In the genomic region with DNA sequence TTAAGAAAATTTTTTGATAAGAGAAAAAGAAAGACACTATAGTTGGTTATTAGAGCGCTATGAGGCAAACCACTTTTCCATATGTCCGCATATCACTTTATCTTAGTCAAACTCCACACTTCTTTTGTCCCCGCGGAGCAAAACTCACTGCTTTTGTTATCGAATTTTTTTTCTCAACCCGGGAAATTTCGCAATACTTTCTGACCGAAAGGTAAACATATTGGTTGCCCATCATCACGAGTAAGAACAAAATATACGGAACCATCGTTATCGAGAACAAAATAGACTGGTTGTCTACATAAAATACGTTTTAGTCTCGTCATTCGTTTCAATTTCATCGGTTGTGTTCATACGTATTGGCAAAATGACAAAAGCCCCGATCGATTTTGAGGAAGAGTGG, we compare ENCODE assay signal across 5 worm cellular contexts.
A peak's percentile ranks its signal among the peaks of the same experiment; 100 is the strongest.
TF ChIP-seq lines count a peak whose summit lies in the region.

A gene (plus strand): TSS at position 36 of the 400 bp plus-strand sequence.

TF ChIP-seq in whole organism, L1 larva, 84 proteins besides CTCF, POLR2A, EP300 and RAD21 (continues in another document):
- TF ChIP-seq nhr-90 (tag; optimal IDR thresholded peaks at IDR 0.05; lab: Kevin White, UChicago; ENCODE audit: poor library complexity) (peak; percentile 26), unc-86 (tag; optimal IDR thresholded peaks at IDR 0.05; lab: Kevin White, UChicago) (no peak), nhr-28 (tag; optimal IDR thresholded peaks at IDR 0.05; lab: Kevin White, UChicago) (no peak), lin-15B (tag; optimal IDR thresholded peaks at IDR 0.05; lab: Kevin White, UChicago) (no peak), ceh-63 (GFP tag; optimal IDR thresholded peaks at IDR 0.05; lab: Kevin White, UChicago) (no peak), nhr-20 (tag; optimal IDR thresholded peaks at IDR 0.05; lab: Kevin White, UChicago) (peak; percentile 61), fkh-10 (GFP tag; optimal IDR thresholded peaks at IDR 0.05; lab: Kevin White, UChicago) (no peak), swsn-7 (tag; optimal IDR thresholded peaks at IDR 0.05; lab: Kevin White, UChicago) (no peak), tbx-2 (tag; optimal IDR thresholded peaks at IDR 0.05; lab: Kevin White, UChicago) (no peak), hlh-17 (GFP tag; optimal IDR thresholded peaks at IDR 0.05; lab: Kevin White, UChicago; ENCODE audit: borderline replicate concordance) (no peak), fkh-4 (tag; optimal IDR thresholded peaks at IDR 0.05; lab: Kevin White, UChicago; ENCODE audit: borderline replicate concordance) (no peak), nhr-84 (tag; optimal IDR thresholded peaks at IDR 0.05; lab: Kevin White, UChicago) (no peak), aly-2 (tag; optimal IDR thresholded peaks at IDR 0.05; lab: Kevin White, UChicago) (no peak), unc-30 (tag; optimal IDR thresholded peaks at IDR 0.05; lab: Kevin White, UChicago) (no peak), fkh-8 (tag; optimal IDR thresholded peaks at IDR 0.05; lab: Kevin White, UChicago) (no peak), nhr-237 (tag; optimal IDR thresholded peaks at IDR 0.05; lab: Kevin White, UChicago) (no peak), snu-23 (GFP tag; optimal IDR thresholded peaks at IDR 0.05; lab: Kevin White, UChicago) (no peak)

TF ChIP-seq in whole organism, L2 larva, 48 proteins besides CTCF, POLR2A, EP300 and RAD21:
- TF ChIP-seq sem-4 (tag; optimal IDR thresholded peaks at IDR 0.05; lab: Kevin White, UChicago) (no peak), unc-62 (GFP tag; optimal IDR thresholded peaks at IDR 0.05; lab: Kevin White, UChicago) (no peak), nhr-77 (tag; optimal IDR thresholded peaks at IDR 0.05; lab: Kevin White, UChicago) (no peak), crh-2 (tag; optimal IDR thresholded peaks at IDR 0.05; lab: Kevin White, UChicago) (peak; percentile 40), gmeb-1 (tag; optimal IDR thresholded peaks at IDR 0.05; lab: Kevin White, UChicago) (peak; percentile 49), elt-3 (tag; optimal IDR thresholded peaks at IDR 0.05; lab: Kevin White, UChicago) (no peak), fos-1 (tag; optimal IDR thresholded peaks at IDR 0.05; lab: Kevin White, UChicago) (peak; percentile 29), nhr-129 (tag; optimal IDR thresholded peaks at IDR 0.05; lab: Kevin White, UChicago) (peak; percentile 35), nhr-237 (tag; optimal IDR thresholded peaks at IDR 0.05; lab: Kevin White, UChicago) (no peak), F13H6.1 (tag; optimal IDR thresholded peaks at IDR 0.05; lab: Kevin White, UChicago) (peak; percentile 40), snpc-4 (tag; optimal IDR thresholded peaks at IDR 0.05; lab: Kevin White, UChicago) (no peak)

TF ChIP-seq in whole organism, L3 larva, 47 proteins besides CTCF, POLR2A, EP300 and RAD21 (continues in another document):
- no peak for TF ChIP-seq tbx-2 (tag; optimal IDR thresholded peaks at IDR 0.05; lab: Kevin White, UChicago)
- no peak for TF ChIP-seq nhr-28 (tag; optimal IDR thresholded peaks at IDR 0.05; lab: Kevin White, UChicago)
- TF ChIP-seq mml-1 (tag; optimal IDR thresholded peaks at IDR 0.05; lab: Kevin White, UChicago), result no peak
- TF ChIP-seq skn-1 (tag; optimal IDR thresholded peaks at IDR 0.05; lab: Kevin White, UChicago), result no peak
- TF ChIP-seq ZK546.5 (tag; optimal IDR thresholded peaks at IDR 0.05; lab: Kevin White, UChicago), result no peak
- peak; percentile 86 for TF ChIP-seq elt-2 (tag; optimal IDR thresholded peaks at IDR 0.05; lab: Kevin White, UChicago)
- no peak for TF ChIP-seq ztf-11 (tag; optimal IDR thresholded peaks at IDR 0.05; lab: Kevin White, UChicago)
- no peak for TF ChIP-seq elt-3 (tag; optimal IDR thresholded peaks at IDR 0.05; lab: Kevin White, UChicago)
- TF ChIP-seq mdl-1 (tag; optimal IDR thresholded peaks at IDR 0.05; lab: Kevin White, UChicago), result no peak
- no peak for TF ChIP-seq unc-62 (GFP tag; optimal IDR thresholded peaks at IDR 0.05; lab: Kevin White, UChicago)
- TF ChIP-seq jun-1 (tag; optimal IDR thresholded peaks at IDR 0.05; lab: Kevin White, UChicago), result no peak
- TF ChIP-seq nfya-1 (tag; optimal IDR thresholded peaks at IDR 0.05; lab: Kevin White, UChicago; ENCODE audit: insufficient read depth), result peak; percentile 10
- peak; percentile 79 for TF ChIP-seq pha-4 (tag; optimal IDR thresholded peaks at IDR 0.05; lab: Kevin White, UChicago)
- TF ChIP-seq daf-12 (tag; optimal IDR thresholded peaks at IDR 0.05; lab: Kevin White, UChicago), result no peak
- no peak for TF ChIP-seq nhr-25 (tag; optimal IDR thresholded peaks at IDR 0.05; lab: Kevin White, UChicago)
- TF ChIP-seq pqm-1 (tag; optimal IDR thresholded peaks at IDR 0.05; lab: Kevin White, UChicago), result peak; percentile 77
- no peak for TF ChIP-seq nhr-237 (tag; optimal IDR thresholded peaks at IDR 0.05; lab: Kevin White, UChicago)
- TF ChIP-seq R02D3.7 (tag; optimal IDR thresholded peaks at IDR 0.05; lab: Kevin White, UChicago), result no peak
- TF ChIP-seq ama-1 (optimal IDR thresholded peaks at IDR 0.05; lab: Kevin White, UChicago), result no peak
- TF ChIP-seq egl-5 (tag; optimal IDR thresholded peaks at IDR 0.05; lab: Kevin White, UChicago), result no peak
- TF ChIP-seq ceh-28 (tag; optimal IDR thresholded peaks at IDR 0.05; lab: Kevin White, UChicago), result peak; percentile 56
- no peak for TF ChIP-seq fos-1 (tag; optimal IDR thresholded peaks at IDR 0.05; lab: Kevin White, UChicago)

TF ChIP-seq in whole organism, L4 larva, 104 proteins besides CTCF, POLR2A, EP300 and RAD21 (continues in another document):
- peak; percentile 54 for TF ChIP-seq mep-1 (tag; optimal IDR thresholded peaks at IDR 0.05; lab: Kevin White, UChicago)
- peak in 1 of 2 experiments; percentile 28 for TF ChIP-seq daf-16 (GFP tag; optimal IDR thresholded peaks at IDR 0.05; lab: Kevin White, UChicago)
- peak; percentile 96 for TF ChIP-seq daf-16 (tag; optimal IDR thresholded peaks at IDR 0.05; lab: Kevin White, UChicago)
- TF ChIP-seq nhr-77 (tag; optimal IDR thresholded peaks at IDR 0.05; lab: Kevin White, UChicago), result peak; percentile 74
- no peak for TF ChIP-seq D1046.2 (GFP tag; IDR thresholded peaks at IDR 0.05; lab: Robert Waterston, UW)
- TF ChIP-seq lin-1 (GFP tag; IDR thresholded peaks at IDR 0.05; lab: Robert Waterston, UW), result 0 out of 2 replicates have a peak, but pooled peaks have one; percentile 31
- TF ChIP-seq lim-7 (GFP tag; IDR thresholded peaks at IDR 0.05; lab: Robert Waterston, UW), result no peak
- no peak for TF ChIP-seq nhr-76 (tag; optimal IDR thresholded peaks at IDR 0.05; lab: Kevin White, UChicago)
- peak; percentile 54 for TF ChIP-seq nhr-48 (tag; optimal IDR thresholded peaks at IDR 0.05; lab: Kevin White, UChicago)
- TF ChIP-seq hlh-30 (tag; optimal IDR thresholded peaks at IDR 0.05; lab: Kevin White, UChicago; ENCODE audit: insufficient read depth), result peak; percentile 54
- TF ChIP-seq pqm-1 (tag; optimal IDR thresholded peaks at IDR 0.05; lab: Kevin White, UChicago), result peak; percentile 29
- TF ChIP-seq unc-62 (GFP tag; optimal IDR thresholded peaks at IDR 0.05 in 1 of 2; lab: Kevin White, UChicago), result peak in 1 of 2 experiments; percentile 22
- TF ChIP-seq unc-62 (tag; optimal IDR thresholded peaks at IDR 0.05; lab: Kevin White, UChicago), result no peak
- peak; percentile 25 for TF ChIP-seq nhr-102 (tag; optimal IDR thresholded peaks at IDR 0.05; lab: Kevin White, UChicago)
- TF ChIP-seq ceh-28 (tag; optimal IDR thresholded peaks at IDR 0.05; lab: Kevin White, UChicago), result peak; percentile 11
- no peak for TF ChIP-seq vab-7 (GFP tag; IDR thresholded peaks at IDR 0.05; lab: Robert Waterston, UW)
- TF ChIP-seq dmd-6 (GFP tag; IDR thresholded peaks at IDR 0.05; lab: Robert Waterston, UW), result peak; percentile 72
- no peak for TF ChIP-seq nhr-237 (tag; optimal IDR thresholded peaks at IDR 0.05; lab: Kevin White, UChicago)
- 0 out of 2 replicates have a peak, but pooled peaks have one; percentile 7 for TF ChIP-seq php-3 (GFP tag; IDR thresholded peaks at IDR 0.05; lab: Robert Waterston, UW)
- TF ChIP-seq mdl-1 (tag; optimal IDR thresholded peaks at IDR 0.05; lab: Kevin White, UChicago), result peak in 1 of 2 experiments; percentile 13
- no peak for TF ChIP-seq daf-12 (tag; optimal IDR thresholded peaks at IDR 0.05; lab: Kevin White, UChicago)
- no peak for TF ChIP-seq hmg-1.1 (GFP tag; IDR thresholded peaks at IDR 0.05; lab: Robert Waterston, UW)

TF ChIP-seq in whole organism, young adult, 124 proteins besides CTCF, POLR2A, EP300 and RAD21:
- TF ChIP-seq attf-5 (GFP tag; optimal IDR thresholded peaks at IDR 0.05; lab: Kevin White, UChicago) (peak; percentile 36), xnd-1 (tag; optimal IDR thresholded peaks at IDR 0.05; lab: Kevin White, UChicago) (no peak), ceh-79 (tag; optimal IDR thresholded peaks at IDR 0.05; lab: Kevin White, UChicago) (no peak), pbrm-1 (GFP tag; IDR thresholded peaks at IDR 0.05; lab: Robert Waterston, UW) (no peak), die-1 (tag; optimal IDR thresholded peaks at IDR 0.05; lab: Kevin White, UChicago) (no peak), D2030.7 (GFP tag; IDR thresholded peaks at IDR 0.05; lab: Robert Waterston, UW) (no peak), ztf-22 (GFP tag; optimal IDR thresholded peaks at IDR 0.05; lab: Kevin White, UChicago) (peak; percentile 37), lsy-27 (tag; optimal IDR thresholded peaks at IDR 0.05; lab: Kevin White, UChicago; ENCODE audit: borderline replicate concordance, insufficient read depth) (no peak), cebp-1 (GFP tag; IDR thresholded peaks at IDR 0.05; lab: Robert Waterston, UW) (peak; percentile 97), cebp-1 (tag; optimal IDR thresholded peaks at IDR 0.05; lab: Kevin White, UChicago) (peak; percentile 98), tbx-9 (tag; optimal IDR thresholded peaks at IDR 0.05; lab: Kevin White, UChicago; ENCODE audit: borderline replicate concordance) (no peak), nhr-80 (tag; optimal IDR thresholded peaks at IDR 0.05; lab: Kevin White, UChicago) (peak; percentile 82), pha-4 (tag; optimal IDR thresholded peaks at IDR 0.05; lab: Kevin White, UChicago) (peak; percentile 90), hrde-1 (tag; optimal IDR thresholded peaks at IDR 0.05; lab: Kevin White, UChicago; ENCODE audit: borderline replicate concordance) (no peak), hlh-12 (tag; optimal IDR thresholded peaks at IDR 0.05; lab: Kevin White, UChicago) (no peak), atf-7 (tag; optimal IDR thresholded peaks at IDR 0.05; lab: Kevin White, UChicago) (no peak), ztf-28 (GFP tag; IDR thresholded peaks at IDR 0.05; lab: Robert Waterston, UW) (no peak), B0035.1 (tag; optimal IDR thresholded peaks at IDR 0.05; lab: Kevin White, UChicago) (no peak)
